Fruit fly (Drosophila melanogaster) Kc167 (cell line): Measurements from ENCODE around the gene Rrp45.

ENCODE experiments used
- Myc ChIP-seq: fragments of >200 bp; optimal IDR thresholded peaks from 2 replicates; lab custom pipeline; 2017; ENCODE audit warnings: missing external identifiers
- Sin3A ChIP-seq: fragments of >200 bp; optimal IDR thresholded peaks from 2 replicates; lab custom pipeline; 2018; ENCODE audit warnings: missing external identifiers
- h ChIP-seq: fragments of >200 bp; optimal IDR thresholded peaks from 3 replicates; lab custom pipeline; 2018; ENCODE audit warnings: missing external identifiers
- insv ChIP-seq: fragments of >200 bp; optimal IDR thresholded peaks from 3 replicates; lab custom pipeline; 2018; ENCODE audit warnings: missing external identifiers
- psq ChIP-seq: fragments of >200 bp; optimal IDR thresholded peaks from 2 replicates; lab custom pipeline; 2017; ENCODE audit warnings: missing external identifiers
- ttk ChIP-seq: sonication (Bioruptor generic); optimal IDR thresholded peaks from 2 replicates; lab custom pipeline; 2017; ENCODE audit warnings: missing external identifiers

Rrp45 gene

DNA sequence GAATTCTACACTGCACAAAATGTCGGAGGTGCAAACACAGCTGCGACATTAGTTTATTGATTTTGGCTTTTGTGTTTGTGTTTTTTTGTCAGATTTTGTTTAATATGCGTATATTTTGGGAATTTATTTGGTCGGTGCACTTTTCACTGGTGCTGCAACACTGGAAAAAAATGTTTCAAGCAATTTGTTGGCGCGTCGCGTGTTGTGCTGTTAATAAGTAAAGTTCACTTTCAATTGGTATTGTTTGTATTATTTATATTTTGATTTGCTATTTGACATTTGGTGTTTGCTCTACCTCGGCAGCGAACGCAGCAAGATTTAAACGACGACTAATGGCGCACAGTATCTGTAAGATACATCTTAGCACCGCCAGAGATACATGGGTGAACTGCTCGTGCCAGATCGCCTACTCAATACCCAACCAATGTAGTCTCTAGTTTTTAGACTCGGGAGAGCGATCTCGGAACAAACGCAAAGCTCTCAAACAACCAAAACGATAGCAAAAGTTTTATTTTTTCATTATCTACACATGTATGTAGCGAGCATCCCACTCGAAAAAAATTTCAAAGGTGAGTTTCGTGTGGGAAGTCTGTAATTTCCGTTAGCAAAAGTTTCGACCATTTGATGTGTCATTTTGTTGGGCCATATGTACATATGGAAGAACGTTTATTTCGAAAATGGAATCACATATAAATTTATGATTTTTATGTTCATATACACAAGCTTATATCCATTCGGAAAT lies 8.7 kb downstream of the Rrp45 start:
- TF ChIP-seq h (lab: Kevin White, UChicago) (no peak), ttk (lab: Kevin White, UChicago) (no peak), Sin3A (lab: Kevin White, UChicago) (no peak), Myc (no peak), insv (lab: Kevin White, UChicago) (no peak), psq (lab: Kevin White, UChicago) (no peak)

dm6 chrX:16781055-16781454 lies 10.0 kb downstream of the Rrp45 start:
- no peak for TF ChIP-seq Sin3A (lab: Kevin White, UChicago)
- TF ChIP-seq insv (lab: Kevin White, UChicago) = no peak
- no peak for TF ChIP-seq psq (lab: Kevin White, UChicago)
- TF ChIP-seq Myc = no peak
- TF ChIP-seq h (lab: Kevin White, UChicago) = no peak
- TF ChIP-seq ttk (lab: Kevin White, UChicago) = no peak

DNA sequence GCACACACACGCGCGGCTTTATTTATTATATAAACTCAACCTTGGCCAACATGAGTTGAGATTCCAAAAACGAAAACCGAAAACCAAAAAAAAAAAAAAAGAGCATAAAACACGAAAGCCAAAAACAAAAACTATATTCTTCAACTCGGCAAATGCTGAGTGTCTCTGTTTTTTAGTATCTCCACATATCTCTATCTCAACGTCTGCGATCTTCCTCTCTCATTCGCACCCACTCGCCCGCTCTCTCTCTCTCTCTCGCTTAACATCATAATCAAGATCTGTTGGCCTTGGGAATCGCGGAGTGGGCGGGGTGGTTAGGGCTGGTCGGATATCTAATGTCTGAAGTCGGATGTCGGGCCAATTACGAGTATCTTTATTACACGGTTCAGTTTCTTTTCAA lies 10.8 kb downstream of the Rrp45 start:
- no peak for TF ChIP-seq Sin3A (lab: Kevin White, UChicago)
- no peak for TF ChIP-seq psq (lab: Kevin White, UChicago)
- TF ChIP-seq ttk (lab: Kevin White, UChicago) = no peak
- TF ChIP-seq insv (lab: Kevin White, UChicago) = no peak
- no peak for TF ChIP-seq h (lab: Kevin White, UChicago)
- TF ChIP-seq Myc = no peak

DNA sequence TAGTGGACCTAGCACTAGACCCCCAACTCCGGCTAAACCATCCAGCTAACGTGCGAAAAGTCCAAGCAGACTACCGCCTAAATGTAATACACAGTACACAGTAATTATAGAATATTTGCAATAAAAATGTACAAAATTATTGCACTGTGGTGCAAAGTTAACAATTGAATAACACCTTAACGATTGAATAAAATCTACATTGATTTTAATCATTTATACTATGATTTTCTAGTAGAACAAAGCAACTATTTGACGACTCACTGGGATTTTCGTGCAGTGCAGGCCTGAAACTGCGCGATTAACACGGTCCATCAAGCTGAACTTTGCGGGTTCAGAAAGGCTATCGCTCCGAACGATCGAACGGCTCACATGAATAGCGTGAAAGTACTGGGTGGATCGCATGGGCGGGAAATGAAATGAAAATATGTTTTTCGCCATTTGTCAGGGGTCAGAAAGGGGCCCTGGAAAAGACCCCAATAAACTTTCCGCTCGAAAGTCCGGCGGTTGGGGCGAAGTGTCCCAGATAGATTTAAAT lies 12.9 kb downstream of the Rrp45 start:
- no peak for TF ChIP-seq h (lab: Kevin White, UChicago)
- TF ChIP-seq psq (lab: Kevin White, UChicago) = no peak
- no peak for TF ChIP-seq ttk (lab: Kevin White, UChicago)
- TF ChIP-seq insv (lab: Kevin White, UChicago) = no peak
- TF ChIP-seq Sin3A (lab: Kevin White, UChicago) = no peak
- no peak for TF ChIP-seq Myc

dm6 chrX:16775083-16775482 lies 16.0 kb downstream of the Rrp45 start:
- no peak for TF ChIP-seq Myc
- TF ChIP-seq psq (lab: Kevin White, UChicago) = no peak
- TF ChIP-seq Sin3A (lab: Kevin White, UChicago) = no peak
- TF ChIP-seq ttk (lab: Kevin White, UChicago) = no peak
- no peak for TF ChIP-seq insv (lab: Kevin White, UChicago)
- no peak for TF ChIP-seq h (lab: Kevin White, UChicago)

DNA sequence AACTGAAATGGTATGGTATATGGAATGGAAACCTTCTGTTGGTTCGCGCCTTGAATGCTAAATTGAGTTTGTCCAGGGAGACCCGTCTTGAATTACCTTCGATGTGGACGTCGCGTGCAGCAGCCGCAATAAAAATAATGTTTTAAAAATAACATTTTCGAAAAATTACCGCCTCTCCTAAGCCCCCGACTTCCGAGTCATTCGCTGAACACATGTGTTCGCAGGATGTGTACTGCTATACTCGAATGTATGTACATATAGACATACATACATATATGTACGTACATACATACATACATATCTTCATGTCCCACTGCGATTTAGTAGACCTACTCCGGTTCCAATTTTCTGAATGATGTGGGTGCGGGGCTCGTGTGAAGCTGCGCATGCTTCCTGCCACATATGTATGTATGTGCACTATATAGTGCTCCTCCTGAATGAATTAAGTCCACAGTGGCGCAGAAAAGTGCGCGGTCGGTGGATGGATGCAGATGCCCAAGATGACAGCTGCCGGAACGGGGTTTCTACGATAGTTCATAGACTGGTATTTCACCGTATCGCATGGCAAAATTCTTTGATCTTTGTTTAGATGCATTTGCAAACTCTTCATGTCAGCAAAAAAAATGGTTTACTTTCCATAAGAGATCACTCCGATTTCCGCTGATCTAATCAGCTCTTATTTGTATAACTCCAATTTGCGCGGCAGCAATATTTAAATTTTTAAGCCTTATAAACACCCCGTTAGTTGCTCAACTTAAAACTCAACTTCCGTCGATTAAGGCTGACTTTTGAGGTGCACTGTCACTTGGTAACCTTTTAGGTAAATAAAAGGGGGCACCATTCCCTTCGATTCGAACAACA lies 16.6 kb downstream of the Rrp45 start:
- TF ChIP-seq Myc = no peak
- TF ChIP-seq ttk (lab: Kevin White, UChicago) = no peak
- no peak for TF ChIP-seq psq (lab: Kevin White, UChicago)
- TF ChIP-seq Sin3A (lab: Kevin White, UChicago) = no peak
- no peak for TF ChIP-seq insv (lab: Kevin White, UChicago)
- TF ChIP-seq h (lab: Kevin White, UChicago) = no peak

DNA sequence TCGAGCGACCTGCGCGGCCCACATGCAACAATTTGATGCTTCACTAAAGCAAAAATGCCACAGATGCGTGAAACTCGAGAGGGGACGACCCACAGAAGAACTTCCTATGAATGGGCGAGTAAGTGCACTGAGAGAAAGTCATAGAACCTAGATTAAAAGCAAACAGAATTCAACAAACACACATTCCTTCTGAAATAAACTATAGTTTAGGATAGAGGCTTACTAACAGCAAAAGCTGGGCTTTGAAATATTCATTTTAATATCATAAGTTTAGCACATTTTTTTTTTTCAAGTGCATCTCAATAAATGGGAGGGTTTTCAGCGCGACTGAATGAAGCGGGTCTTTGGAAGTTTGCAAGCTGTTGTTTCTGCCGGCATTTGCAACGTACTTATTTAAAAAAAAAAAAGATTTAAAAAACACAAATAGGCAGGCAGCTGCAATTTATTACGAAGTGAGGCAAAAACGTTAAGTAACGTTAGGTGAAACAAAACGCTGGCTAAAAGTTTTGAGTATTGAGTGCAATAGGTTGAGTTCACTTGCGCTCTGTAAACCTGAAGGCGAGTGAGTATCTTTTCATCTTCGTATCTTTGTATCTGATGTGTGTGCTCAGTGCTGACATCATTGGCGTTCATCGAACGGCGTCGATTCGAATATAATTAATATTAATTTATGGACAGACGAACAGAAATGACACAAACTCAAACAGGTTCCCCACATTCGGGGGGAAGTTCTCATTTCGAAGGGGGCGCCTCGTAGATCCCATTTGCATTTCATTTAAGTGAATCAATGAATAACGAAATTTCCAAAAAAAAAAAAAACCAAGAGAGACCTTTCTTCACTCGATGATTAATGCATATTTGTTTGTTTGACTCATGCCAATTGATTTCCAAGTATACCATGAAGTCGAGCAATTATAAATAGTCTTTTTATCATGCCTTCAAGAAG lies 17.9 kb downstream of the Rrp45 start:
- TF ChIP-seq Myc (no peak), ttk (lab: Kevin White, UChicago) (no peak), h (lab: Kevin White, UChicago) (no peak), Sin3A (lab: Kevin White, UChicago) (no peak), psq (lab: Kevin White, UChicago) (no peak)

dm6 chrX:16768770-16769169 lies 22.3 kb downstream of the Rrp45 start:
- no peak for TF ChIP-seq Myc
- TF ChIP-seq Sin3A (lab: Kevin White, UChicago) = no peak
- no peak for TF ChIP-seq ttk (lab: Kevin White, UChicago)
- no peak for TF ChIP-seq psq (lab: Kevin White, UChicago)
- TF ChIP-seq h (lab: Kevin White, UChicago) = no peak
- TF ChIP-seq insv (lab: Kevin White, UChicago) = no peak

DNA sequence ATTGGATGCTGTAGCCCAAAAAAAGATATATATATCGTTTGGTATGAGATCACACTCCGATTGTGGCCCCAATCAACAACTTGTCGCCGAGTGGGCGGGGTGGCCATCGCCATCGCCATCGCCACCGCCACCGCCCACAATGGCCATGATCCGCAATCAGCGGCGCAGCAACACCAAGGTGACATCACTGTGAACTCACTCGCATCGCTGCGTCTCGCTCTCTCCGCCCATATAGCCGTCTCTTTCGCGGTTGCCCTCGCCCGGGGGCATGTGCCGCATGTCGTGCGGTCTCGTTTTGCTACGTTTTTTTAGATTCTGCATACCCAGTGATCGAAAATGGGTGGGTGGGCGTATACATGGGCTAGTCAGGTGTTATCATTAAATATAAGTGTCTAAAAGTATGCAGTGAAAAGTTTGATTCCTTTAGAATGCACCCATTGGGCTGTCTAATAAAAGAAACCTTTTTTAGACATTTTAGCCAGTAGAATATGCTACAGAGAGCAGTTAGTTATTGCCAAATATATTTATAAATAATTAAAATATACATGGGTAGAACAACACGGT lies 24.1 kb downstream of the Rrp45 start:
- TF ChIP-seq h (lab: Kevin White, UChicago) (no peak), insv (lab: Kevin White, UChicago) (no peak), ttk (lab: Kevin White, UChicago) (no peak), Myc (no peak), psq (lab: Kevin White, UChicago) (no peak), Sin3A (lab: Kevin White, UChicago) (no peak)

DNA sequence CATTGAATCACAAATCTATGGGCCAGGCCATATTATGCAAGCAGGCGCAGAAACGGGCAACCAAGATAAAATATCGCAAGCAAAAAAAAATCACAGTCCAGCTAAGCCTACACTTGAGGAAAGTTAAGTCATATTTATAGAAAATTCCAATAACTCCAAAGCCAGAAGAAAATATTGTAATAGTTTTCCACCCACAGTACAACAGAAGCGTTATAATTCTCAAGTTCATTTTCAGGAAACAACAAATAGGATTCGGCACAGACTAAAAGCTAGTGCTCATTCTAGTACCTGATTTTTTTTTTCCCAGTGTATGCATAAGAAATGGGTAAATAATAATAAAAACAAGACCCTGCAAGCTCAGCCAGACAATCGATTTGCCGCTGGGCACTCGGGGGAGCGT lies 25.3 kb downstream of the Rrp45 start:
- TF ChIP-seq Sin3A (lab: Kevin White, UChicago) (no peak), Myc (no peak), insv (lab: Kevin White, UChicago) (no peak), ttk (lab: Kevin White, UChicago) (no peak), h (lab: Kevin White, UChicago) (no peak), psq (lab: Kevin White, UChicago) (no peak)
